Worm (Caenorhabditis elegans): ENCODE measurements around the gene C07C7.3.

DNA sequence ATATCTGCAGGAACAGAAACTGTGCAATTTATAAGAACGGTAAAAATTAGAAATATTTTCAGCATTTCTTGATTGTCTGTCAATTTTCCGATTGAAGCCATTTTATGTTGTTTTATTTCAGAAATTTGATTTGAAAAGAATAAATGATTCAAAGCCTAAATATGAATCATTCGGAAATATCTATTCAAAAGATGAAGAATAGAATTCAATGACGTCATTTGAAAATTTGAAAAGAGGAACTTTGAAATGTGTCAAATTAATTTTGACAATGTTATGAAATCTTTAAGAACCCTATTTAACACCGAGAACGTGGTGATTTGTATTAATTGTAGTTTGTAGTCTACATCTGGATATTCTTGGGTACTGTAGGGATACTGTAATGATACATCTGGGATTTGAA, 26.7 kb downstream of the C07C7.3 start, which contains the start of gene C46C2.5:
- no peak for TF ChIP-seq C34F6.9 (tag; optimal IDR thresholded peaks at IDR 0.05)
- no peak for TF ChIP-seq nhr-237 (tag; optimal IDR thresholded peaks at IDR 0.05)
- no peak for TF ChIP-seq ztf-11 (tag; optimal IDR thresholded peaks at IDR 0.05)
- no peak for TF ChIP-seq dmd-4 (tag; optimal IDR thresholded peaks at IDR 0.05)
- no peak for TF ChIP-seq nhr-77 (tag; optimal IDR thresholded peaks at IDR 0.05)
- TF ChIP-seq alr-1 (tag; optimal IDR thresholded peaks at IDR 0.05) = no peak
- TF ChIP-seq nhr-11 (tag; optimal IDR thresholded peaks at IDR 0.05) = no peak
- no peak for TF ChIP-seq unc-62 (GFP tag; optimal IDR thresholded peaks at IDR 0.05)
